Fruit fly (Drosophila melanogaster) whole organism: ENCODE results near the gene CG8927.

Experiments used
- CG8478 ChIP-seq: fragments of >200 bp; optimal IDR thresholded peaks from 2 replicates; lab custom pipeline; 2018; ENCODE audit warnings: inconsistent platforms
- Dll ChIP-seq: fragments of >200 bp; optimal IDR thresholded peaks from 2 replicates; lab custom pipeline; 2017
- psq ChIP-seq: fragments of >200 bp; optimal IDR thresholded peaks from 2 replicates; lab custom pipeline; 2017

dm6 chr3R:16168088-16168487 lies 12.7 kb upstream of the CG8927 start:
- TF ChIP-seq Dll (lab: Kevin White, UChicago): no peak
- no peak for TF ChIP-seq psq (lab: Kevin White, UChicago)
- no peak for TF ChIP-seq CG8478 (lab: Kevin White, UChicago)
